Fruit fly (Drosophila melanogaster): ENCODE measurements around the gene Ku80.

Ku80 gene

dm6 chr2L:15782996-15783395 lies 12.0 kb upstream of the Ku80 start:
- TF ChIP-seq dmrt93B (GFP tag; optimal IDR thresholded peaks at IDR 0.05) = no peak
- no peak for TF ChIP-seq Jra (GFP tag; optimal IDR thresholded peaks at IDR 0.05)
- no peak for TF ChIP-seq rgr (GFP tag; optimal IDR thresholded peaks at IDR 0.05)
- TF ChIP-seq jim (GFP tag; optimal IDR thresholded peaks at IDR 0.05) = no peak
- TF ChIP-seq Hnf4 (GFP tag; optimal IDR thresholded peaks at IDR 0.05) = no peak
- TF ChIP-seq ey (GFP tag; optimal IDR thresholded peaks at IDR 0.05) = no peak
- no peak for TF ChIP-seq sv (GFP tag; optimal IDR thresholded peaks at IDR 0.05)
- TF ChIP-seq OdsH (GFP tag; optimal IDR thresholded peaks at IDR 0.05) = no peak
- no peak for TF ChIP-seq br (GFP tag; optimal IDR thresholded peaks at IDR 0.05)
- TF ChIP-seq woc (GFP tag; optimal IDR thresholded peaks at IDR 0.05) = no peak
- no peak for TF ChIP-seq Sp1 (GFP tag; optimal IDR thresholded peaks at IDR 0.05)
- no peak for TF ChIP-seq GATAd (GFP tag; optimal IDR thresholded peaks at IDR 0.05)
- no peak for TF ChIP-seq fru (GFP tag; optimal IDR thresholded peaks at IDR 0.05)
- TF ChIP-seq Myc (optimal IDR thresholded peaks at IDR 0.05) = no peak
- no peak for TF ChIP-seq HLH106 (tag; optimal IDR thresholded peaks at IDR 0.05)
- no peak for TF ChIP-seq CG32264 (GFP tag; optimal IDR thresholded peaks at IDR 0.05)

- no peak for TF ChIP-seq Vsx2 (GFP tag; optimal IDR thresholded peaks at IDR 0.05; ENCODE audit: partially characterized antibody)
- no peak for TF ChIP-seq N (GFP tag; optimal IDR thresholded peaks at IDR 0.05)
- no peak for TF ChIP-seq brk (GFP tag; optimal IDR thresholded peaks at IDR 0.05)
- TF ChIP-seq jim (GFP tag; optimal IDR thresholded peaks at IDR 0.05) = no peak
- no peak for TF ChIP-seq fru (GFP tag; optimal IDR thresholded peaks at IDR 0.05)
- no peak for TF ChIP-seq CrebA (GFP tag; optimal IDR thresholded peaks at IDR 0.05; ENCODE audit: borderline replicate concordance)
- no peak for TF ChIP-seq psq (GFP tag; optimal IDR thresholded peaks at IDR 0.05)
- no peak for TF ChIP-seq Hr83 (GFP tag; optimal IDR thresholded peaks at IDR 0.05; ENCODE audit: poor library complexity, severe bottlenecking)
- no peak for TF ChIP-seq Abd-B (GFP tag; optimal IDR thresholded peaks at IDR 0.05)
- no peak for TF ChIP-seq HLH106 (tag; optimal IDR thresholded peaks at IDR 0.05)
- no peak for TF ChIP-seq sage (GFP tag; optimal IDR thresholded peaks at IDR 0.05)
- no peak for TF ChIP-seq Dfd (GFP tag; optimal IDR thresholded peaks at IDR 0.05)
- no peak for TF ChIP-seq CG9705 (GFP tag; optimal IDR thresholded peaks at IDR 0.05)
- no peak for TF ChIP-seq Myc (optimal IDR thresholded peaks at IDR 0.05)
- TF ChIP-seq br (GFP tag; optimal IDR thresholded peaks at IDR 0.05) = no peak
- no peak for TF ChIP-seq Mio (GFP tag; optimal IDR thresholded peaks at IDR 0.05)
- no peak for TF ChIP-seq Sp1 (GFP tag; optimal IDR thresholded peaks at IDR 0.05)
- no peak for TF ChIP-seq dl (GFP tag; optimal IDR thresholded peaks at IDR 0.05; ENCODE audit: insufficient read depth in 1 of 2, partially characterized antibody in 2 of 2)
- TF ChIP-seq tai (GFP tag; optimal IDR thresholded peaks at IDR 0.05) = no peak
- no peak for TF ChIP-seq OdsH (GFP tag; optimal IDR thresholded peaks at IDR 0.05)
Observed at dm6 chr2L:15776752-15777151, 5.8 kb upstream of the Ku80 start, which contains the start of gene CG43760. Gene CG43760 (minus strand): TSS chr2L:15776852.

dm6 chr2L:15773013-15773412 lies 2.1 kb upstream of the Ku80 start, which contains the start of gene CG31826:
Gene CG31826 (minus strand): TSS chr2L:15773113.
- TF ChIP-seq CG32264 (GFP tag; optimal IDR thresholded peaks at IDR 0.05) (no peak), fru (GFP tag; optimal IDR thresholded peaks at IDR 0.05) (no peak), Hnf4 (GFP tag; optimal IDR thresholded peaks at IDR 0.05) (no peak), Jra (GFP tag; optimal IDR thresholded peaks at IDR 0.05) (no peak), Rel (GFP tag; optimal IDR thresholded peaks at IDR 0.05) (no peak), Rel (tag; optimal IDR thresholded peaks at IDR 0.05) (no peak), N (GFP tag; optimal IDR thresholded peaks at IDR 0.05) (no peak), sv (GFP tag; optimal IDR thresholded peaks at IDR 0.05) (no peak), Sp1 (GFP tag; optimal IDR thresholded peaks at IDR 0.05) (no peak), foxo (GFP tag; optimal IDR thresholded peaks at IDR 0.05) (no peak), lola (GFP tag; optimal IDR thresholded peaks at IDR 0.05) (no peak), Mio (GFP tag; optimal IDR thresholded peaks at IDR 0.05) (no peak)

- TF ChIP-seq CG9705 (GFP tag; optimal IDR thresholded peaks at IDR 0.05) = no peak
- TF ChIP-seq N (GFP tag; optimal IDR thresholded peaks at IDR 0.05) = no peak
- TF ChIP-seq sage (GFP tag; optimal IDR thresholded peaks at IDR 0.05) = no peak
- no peak for TF ChIP-seq Hr78 (GFP tag; optimal IDR thresholded peaks at IDR 0.05)
Observed at dm6 chr2L:15768097-15768496, 2.9 kb downstream of the Ku80 start, which contains the start of gene wek. Gene wek (minus strand): TSS chr2L:15768349.
